Worm (Caenorhabditis elegans): Measurements from ENCODE around the gene ZC404.2.

The ZC404.2 gene

ce11 chrV:6830755-6831227 lies 43.0 kb downstream of the ZC404.2 start, which contains the start of gene col-142:
col-142 (plus strand) TSS chrV:6831177.
- no peak for TF ChIP-seq pat-9 (tag; optimal IDR thresholded peaks at IDR 0.05)
- no peak for TF ChIP-seq pha-2 (tag; optimal IDR thresholded peaks at IDR 0.05)

- no peak for TF ChIP-seq nhr-232 (tag; optimal IDR thresholded peaks at IDR 0.05)
- TF ChIP-seq unc-86 (tag; optimal IDR thresholded peaks at IDR 0.05), result no peak
- no peak for TF ChIP-seq tbx-7 (tag; optimal IDR thresholded peaks at IDR 0.05)
- TF ChIP-seq ceh-9 (tag; optimal IDR thresholded peaks at IDR 0.05), result no peak
- TF ChIP-seq ahr-1 (tag; optimal IDR thresholded peaks at IDR 0.05), result no peak
- no peak for TF ChIP-seq che-1 (tag; optimal IDR thresholded peaks at IDR 0.05)
- TF ChIP-seq gmeb-2 (tag; optimal IDR thresholded peaks at IDR 0.05), result no peak
- TF ChIP-seq hlh-15 (tag; optimal IDR thresholded peaks at IDR 0.05), result no peak
- no peak for TF ChIP-seq ceh-30 (tag; optimal IDR thresholded peaks at IDR 0.05)
- TF ChIP-seq ceh-31 (tag; optimal IDR thresholded peaks at IDR 0.05), result no peak
- no peak for TF ChIP-seq K02D7.2 (tag; optimal IDR thresholded peaks at IDR 0.05)
- no peak for TF ChIP-seq ceh-14 (tag; optimal IDR thresholded peaks at IDR 0.05)
- TF ChIP-seq nfya-1 (tag; optimal IDR thresholded peaks at IDR 0.05), result no peak
- TF ChIP-seq hlh-8 (tag; optimal IDR thresholded peaks at IDR 0.05), result no peak
- no peak for TF ChIP-seq ceh-19 (GFP tag; optimal IDR thresholded peaks at IDR 0.05)
- TF ChIP-seq npax-4 (tag; optimal IDR thresholded peaks at IDR 0.05), result no peak
Measured at ce11 chrV:6831539-6831938, 43.8 kb downstream of the ZC404.2 start.

- TF ChIP-seq zip-5 (tag; optimal IDR thresholded peaks at IDR 0.05) (no peak), ceh-14 (tag; optimal IDR thresholded peaks at IDR 0.05) (no peak), pha-2 (tag; optimal IDR thresholded peaks at IDR 0.05) (no peak), mec-3 (tag; optimal IDR thresholded peaks at IDR 0.05; ENCODE audit: borderline replicate concordance) (no peak)
Measured at ce11 chrV:6835242-6835641, 47.5 kb downstream of the ZC404.2 start, which contains the start of the genes T15B7.14 and col-143. T15B7.14 (minus strand) TSS chrV:6835342. col-143 (plus strand) TSS chrV:6835635.

- no peak for TF ChIP-seq ceh-22 (tag; optimal IDR thresholded peaks at IDR 0.05)
- no peak for TF ChIP-seq sdc-2 (tag; optimal IDR thresholded peaks at IDR 0.05)
- no peak for TF ChIP-seq nhr-232 (tag; optimal IDR thresholded peaks at IDR 0.05)
- no peak for TF ChIP-seq ceh-24 (tag; optimal IDR thresholded peaks at IDR 0.05)
- TF ChIP-seq ceh-30 (tag; optimal IDR thresholded peaks at IDR 0.05), result no peak
- TF ChIP-seq ttx-3 (tag; optimal IDR thresholded peaks at IDR 0.05), result no peak
- no peak for TF ChIP-seq ceh-45 (GFP tag; IDR thresholded peaks at IDR 0.05)
- TF ChIP-seq elt-4 (tag; optimal IDR thresholded peaks at IDR 0.05), result no peak
- TF ChIP-seq unc-42 (tag; optimal IDR thresholded peaks at IDR 0.05), result no peak
- no peak for TF ChIP-seq ceh-9 (tag; optimal IDR thresholded peaks at IDR 0.05)
- no peak for TF ChIP-seq pros-1 (tag; optimal IDR thresholded peaks at IDR 0.05)
- TF ChIP-seq mec-3 (tag; optimal IDR thresholded peaks at IDR 0.05; ENCODE audit: borderline replicate concordance), result no peak
- no peak for TF ChIP-seq fkh-10 (GFP tag; optimal IDR thresholded peaks at IDR 0.05)
- no peak for TF ChIP-seq sox-4 (tag; optimal IDR thresholded peaks at IDR 0.05)
- TF ChIP-seq hlh-8 (tag; optimal IDR thresholded peaks at IDR 0.05), result no peak
- TF ChIP-seq zip-5 (tag; optimal IDR thresholded peaks at IDR 0.05), result no peak
Measured at ce11 chrV:6836036-6836435, 48.3 kb downstream of the ZC404.2 start.

All from whole organism, late embryonic.